Worm (Caenorhabditis elegans): ENCODE results near the gene T12A7.9.

DNA sequence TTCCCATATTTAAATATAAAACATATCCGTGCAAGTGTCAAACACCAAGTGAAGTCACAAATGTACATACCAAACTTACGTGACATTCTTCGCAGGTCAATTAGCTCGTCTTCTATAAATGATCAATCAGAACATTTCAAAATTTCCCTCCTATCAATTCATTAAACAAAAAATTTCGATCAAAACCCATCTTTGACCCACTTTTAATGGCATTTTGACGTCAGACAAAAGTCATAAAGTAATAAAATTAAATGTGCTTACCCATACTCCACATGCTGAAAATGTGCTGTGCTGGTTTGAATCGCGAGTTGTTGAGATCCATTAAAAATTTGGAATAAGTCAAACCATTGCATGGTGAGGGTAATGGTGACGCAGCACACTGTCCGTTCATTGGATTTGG, 14.0 kb upstream of the T12A7.9 start:
- TF ChIP-seq tab-1 (GFP tag; IDR thresholded peaks at IDR 0.05) (no peak), cog-1 (tag; optimal IDR thresholded peaks at IDR 0.05) (no peak), ztf-23 (GFP tag; IDR thresholded peaks at IDR 0.05) (no peak)
